Worm (Caenorhabditis elegans) whole organism, L4 larva: ENCODE measurements around the gene R11D1.7.

ENCODE experiments used
- D1046.2 ChIP-seq: fragments of 200-800 bp; sonication (Bioruptor generic); IDR thresholded peaks from 2 replicates; pipeline ENCODE4 v1.3.6; 2022; ENCODE audit warnings: missing genetic modification characterization, missing compliant biosample characterization
- ceh-82 ChIP-seq: sonication (generic microtip); optimal IDR thresholded peaks from 2 replicates; lab custom pipeline; 2017; ENCODE audit warnings: missing biosample characterization, missing genetic modification characterization
- ces-1 ChIP-seq: fragments of 150-350 bp; sonication (generic microtip); optimal IDR thresholded peaks from 4 replicates; lab custom pipeline; 2014; ENCODE audit warnings: missing biosample characterization, missing genetic modification reagents, missing genetic modification characterization
- dmd-8 ChIP-seq: fragments of 200-800 bp; sonication (Bioruptor generic); IDR thresholded peaks from 2 replicates; pipeline ENCODE4 v1.3.6; 2022; ENCODE audit warnings: missing genetic modification characterization, missing compliant biosample characterization
- dpl-1 ChIP-seq: fragments of 150-350 bp; optimal IDR thresholded peaks from 2 replicates; lab custom pipeline; 2014; ENCODE audit warnings: missing biosample characterization, missing genetic modification reagents, missing genetic modification characterization
- jun-1 ChIP-seq: fragments of 150-350 bp; optimal IDR thresholded peaks from 2 replicates; lab custom pipeline; 2014; ENCODE audit warnings: missing biosample characterization, missing genetic modification reagents, missing genetic modification characterization
- nhr-111 ChIP-seq: fragments of 200-800 bp; sonication (Bioruptor generic); optimal IDR thresholded peaks from 2 replicates; lab custom pipeline; 2018; ENCODE audit warnings: mild to moderate bottlenecking, missing genetic modification characterization, missing compliant biosample characterization
- nhr-42 ChIP-seq: fragments of 200-800 bp; sonication (Bioruptor generic); IDR thresholded peaks from 2 replicates; pipeline ENCODE4 v1.3.6; 2022; ENCODE audit warnings: missing genetic modification characterization, missing compliant biosample characterization
- nhr-6 ChIP-seq: fragments of 150-350 bp; optimal IDR thresholded peaks from 2 replicates; lab custom pipeline; 2014; ENCODE audit warnings: missing biosample characterization, missing genetic modification characterization
- snpc-1.2 ChIP-seq: fragments of 200-800 bp; sonication (Bioruptor generic); IDR thresholded peaks from 2 replicates; pipeline ENCODE4 v1.3.6; 2022; ENCODE audit warnings: missing genetic modification reagents, missing genetic modification characterization, missing compliant biosample characterization
- zag-1 ChIP-seq: fragments of 150-350 bp; optimal IDR thresholded peaks from 2 replicates; lab custom pipeline; 2014; ENCODE audit warnings: missing biosample characterization, missing genetic modification characterization

- TF ChIP-seq ces-1 (GFP tag; lab: Kevin White, UChicago) (no peak), snpc-1.2 (GFP tag; lab: Robert Waterston, UW) (no peak), dpl-1 (GFP tag; lab: Kevin White, UChicago) (no peak), jun-1 (tag; lab: Kevin White, UChicago) (no peak), D1046.2 (GFP tag; lab: Robert Waterston, UW) (no peak), zag-1 (tag; lab: Kevin White, UChicago) (no peak), nhr-6 (tag; lab: Kevin White, UChicago) (no peak), nhr-42 (GFP tag; lab: Robert Waterston, UW) (no peak), nhr-111 (GFP tag; lab: Kevin White, UChicago) (no peak), ceh-82 (tag; lab: Kevin White, UChicago) (no peak), dmd-8 (GFP tag; lab: Robert Waterston, UW) (no peak)
Measured at ce11 chrV:12704077-12704476, 15.7 kb upstream of the R11D1.7 start, which contains the start of gene R11D1.1.
